Fruit fly (Drosophila melanogaster) whole organism, adult: ENCODE results near the gene Tsf2.

Experiments used
- cic ChIP-seq: fragments of 200-800 bp; sonication (Bioruptor generic); optimal IDR thresholded peaks from 2 replicates; lab custom pipeline; 2017; ENCODE audit warnings: missing biosample characterization, mild to moderate bottlenecking, missing genetic modification characterization, moderate library complexity
- cnc ChIP-seq, 2 experiments: fragments of >200 bp; optimal IDR thresholded peaks; 2 replicates each; lab custom pipeline; 2017
- pad ChIP-seq: fragments of 200-800 bp; sonication (Bioruptor generic); optimal IDR thresholded peaks from 3 replicates; lab custom pipeline; 2017; ENCODE audit warnings: missing biosample characterization, missing genetic modification characterization, mild to moderate bottlenecking, moderate library complexity, missing genetic modification reagents

DNA sequence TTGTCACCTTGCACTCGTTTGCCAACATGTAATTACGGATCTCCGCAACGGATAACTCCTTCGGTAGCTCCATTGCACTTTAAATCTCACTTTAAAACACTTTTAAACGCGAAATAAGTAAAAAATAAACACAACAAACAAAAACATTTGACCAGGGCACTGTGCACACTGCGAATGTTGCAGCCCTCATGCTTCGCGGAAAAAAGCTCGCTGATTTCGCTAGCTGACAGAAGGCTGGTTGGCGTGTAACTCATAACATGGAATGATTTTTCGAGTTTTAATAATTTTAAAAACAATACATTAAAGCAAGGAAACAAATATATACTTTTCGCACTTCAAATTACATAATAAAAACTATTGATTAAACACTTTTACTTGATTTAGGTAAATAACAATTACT is 38.8 kb upstream of the Tsf2 start, which contains the start of gene sowah:
- TF ChIP-seq pad (GFP tag; lab: Kevin White, UChicago): no peak
- TF ChIP-seq cnc (optimal IDR thresholded peaks at IDR 0.05; lab: Kevin White, UChicago): no peak
- no peak for TF ChIP-seq cic (GFP tag; lab: Kevin White, UChicago)
